Worm (Caenorhabditis elegans) whole organism, late embryonic: ENCODE results near the gene M176.10.

ENCODE experiments used
- hlh-30 ChIP-seq: sonication (generic microtip); optimal IDR thresholded peaks from 2 replicates; lab custom pipeline; 2017; ENCODE audit warnings: antibody characterized with exemption, missing genetic modification characterization, missing compliant biosample characterization; ENCODE audit not compliant: insufficient read depth
- lin-11 ChIP-seq: fragments of 200-800 bp; sonication (Bioruptor generic); optimal IDR thresholded peaks from 2 replicates; lab custom pipeline; 2018; ENCODE audit warnings: mild to moderate bottlenecking, missing genetic modification characterization, missing compliant biosample characterization
- pqm-1 ChIP-seq: sonication (generic microtip); optimal IDR thresholded peaks from 2 replicates; lab custom pipeline; 2016; ENCODE audit warnings: missing genetic modification characterization, missing compliant biosample characterization

DNA sequence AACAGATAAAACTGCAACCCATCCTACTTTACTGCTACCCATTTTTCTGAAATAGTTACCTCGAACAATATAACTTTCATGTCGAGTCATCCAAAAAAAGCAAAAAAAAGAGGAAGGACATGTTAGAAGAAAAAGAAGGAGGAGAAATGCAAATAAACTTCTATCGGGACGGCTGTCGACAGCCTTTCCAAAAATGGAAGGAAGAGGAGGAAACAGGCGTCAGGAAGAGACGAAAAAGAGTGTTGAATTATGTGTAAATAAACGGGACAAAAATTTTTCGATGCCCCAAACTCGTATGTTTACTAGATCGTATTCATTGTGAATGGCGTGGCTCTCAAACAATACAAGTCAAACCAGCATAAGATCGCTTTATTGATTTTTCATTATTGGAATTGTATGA, 1.7 kb upstream of the M176.10 start, which contains the start of gene M176.5:
- TF ChIP-seq pqm-1 (tag; lab: Kevin White, UChicago) = no peak
- TF ChIP-seq hlh-30 (tag; lab: Kevin White, UChicago) = no peak
- TF ChIP-seq lin-11 = no peak
